Worm (Caenorhabditis elegans) whole organism, mixed stage, embryonic: ENCODE results near the gene exh-1.

ENCODE experiments used
- M03D4.4 ChIP-seq: sonication (generic microtip); optimal IDR thresholded peaks from 2 replicates; lab custom pipeline; 2017; ENCODE audit warnings: mild to moderate bottlenecking, missing genetic modification characterization, missing compliant biosample characterization
- bed-3 ChIP-seq: fragments of 200-800 bp; sonication (Bioruptor generic); optimal IDR thresholded peaks from 3 replicates; lab custom pipeline; 2018; ENCODE audit warnings: mild to moderate bottlenecking, missing genetic modification characterization, moderate library complexity, missing compliant biosample characterization
- ceh-83 ChIP-seq: fragments of 200-800 bp; sonication (Bioruptor generic); optimal IDR thresholded peaks from 2 replicates; lab custom pipeline; 2018; ENCODE audit warnings: mild to moderate bottlenecking, missing genetic modification characterization, missing compliant biosample characterization
- ces-1 ChIP-seq: fragments of 150-350 bp; optimal IDR thresholded peaks from 2 replicates; lab custom pipeline; 2014; ENCODE audit warnings: missing biosample characterization, missing genetic modification reagents, missing genetic modification characterization
- cnd-1 ChIP-seq: fragments of 200-800 bp; sonication (Bioruptor generic); optimal IDR thresholded peaks from 2 replicates; lab custom pipeline; 2018; ENCODE audit warnings: mild to moderate bottlenecking, missing genetic modification characterization, missing compliant biosample characterization
- flh-1 ChIP-seq: fragments of 200-800 bp; sonication (Bioruptor generic); optimal IDR thresholded peaks from 2 replicates; lab custom pipeline; 2018; ENCODE audit warnings: mild to moderate bottlenecking, missing genetic modification characterization, moderate library complexity, missing compliant biosample characterization
- hlh-1 ChIP-seq: fragments of 150-350 bp; optimal IDR thresholded peaks from 2 replicates; lab custom pipeline; 2014; ENCODE audit warnings: missing biosample characterization, missing genetic modification reagents, missing genetic modification characterization
- lin-13 ChIP-seq: fragments of 150-350 bp; optimal IDR thresholded peaks from 2 replicates; lab custom pipeline; 2014; ENCODE audit warnings: missing biosample characterization, missing genetic modification characterization
- lin-32 ChIP-seq: fragments of 200-800 bp; sonication (Bioruptor generic); optimal IDR thresholded peaks from 2 replicates; lab custom pipeline; 2018; ENCODE audit warnings: mild to moderate bottlenecking, missing genetic modification characterization, missing compliant biosample characterization
- lsy-2 ChIP-seq: fragments of 150-350 bp; optimal IDR thresholded peaks from 2 replicates; lab custom pipeline; 2014; ENCODE audit warnings: missing biosample characterization, missing genetic modification characterization
- mab-5 ChIP-seq: fragments of 150-350 bp; optimal IDR thresholded peaks from 2 replicates; lab custom pipeline; 2014; ENCODE audit warnings: missing biosample characterization, missing genetic modification characterization
- mls-2 ChIP-seq: sonication (generic microtip); optimal IDR thresholded peaks from 2 replicates; lab custom pipeline; 2016; ENCODE audit warnings: mild to moderate bottlenecking, missing genetic modification characterization, moderate library complexity, missing compliant biosample characterization
- nhr-12 ChIP-seq: fragments of 150-350 bp; optimal IDR thresholded peaks from 2 replicates; lab custom pipeline; 2014; ENCODE audit warnings: missing biosample characterization, missing genetic modification characterization
- nhr-237 ChIP-seq: fragments of 150-350 bp; optimal IDR thresholded peaks from 2 replicates; lab custom pipeline; 2014; ENCODE audit warnings: missing biosample characterization, missing genetic modification characterization
- nhr-28 ChIP-seq: fragments of 150-350 bp; optimal IDR thresholded peaks from 2 replicates; lab custom pipeline; 2014; ENCODE audit warnings: missing biosample characterization, missing genetic modification characterization
- pha-4 ChIP-seq: fragments of 150-350 bp; optimal IDR thresholded peaks from 2 replicates; lab custom pipeline; 2018; ENCODE audit warnings: missing biosample characterization, missing genetic modification reagents, missing genetic modification characterization
- snpc-4 ChIP-seq: fragments of 150-350 bp; optimal IDR thresholded peaks from 2 replicates; lab custom pipeline; 2014; ENCODE audit warnings: missing biosample characterization, missing genetic modification characterization
- tbx-8 ChIP-seq: fragments of 200-800 bp; sonication (Bioruptor generic); optimal IDR thresholded peaks from 2 replicates; lab custom pipeline; 2018; ENCODE audit warnings: mild to moderate bottlenecking, missing genetic modification characterization, moderate library complexity, missing compliant biosample characterization
- unc-120 ChIP-seq: sonication (generic microtip); optimal IDR thresholded peaks from 2 replicates; lab custom pipeline; 2017; ENCODE audit warnings: missing genetic modification characterization, missing compliant biosample characterization; ENCODE audit not compliant: poor library complexity, severe bottlenecking
- unc-39 ChIP-seq: fragments of 150-350 bp; optimal IDR thresholded peaks from 2 replicates; lab custom pipeline; 2014; ENCODE audit warnings: missing biosample characterization, missing genetic modification characterization
- zip-8 ChIP-seq: fragments of 150-350 bp; optimal IDR thresholded peaks from 2 replicates; lab custom pipeline; 2014; ENCODE audit warnings: missing biosample characterization, missing genetic modification characterization

Gene exh-1

ce11 chrV:3200323-3200722, 43.4 kb downstream of the exh-1 start, which contains the start of gene K08D9.4:
Gene K08D9.4 (minus strand): TSS chrV:3200423.
- no peak for TF ChIP-seq nhr-28 (tag; lab: Kevin White, UChicago)
- no peak for TF ChIP-seq lin-13 (tag; lab: Kevin White, UChicago)
- TF ChIP-seq pha-4 = no peak
- no peak for TF ChIP-seq ces-1 (GFP tag; lab: Kevin White, UChicago)
- no peak for TF ChIP-seq mab-5
- no peak for TF ChIP-seq bed-3 (GFP tag; lab: Kevin White, UChicago)
- no peak for TF ChIP-seq zip-8 (tag; lab: Kevin White, UChicago)

- TF ChIP-seq hlh-1 (tag; lab: Kevin White, UChicago) (no peak), nhr-237 (tag; lab: Kevin White, UChicago) (no peak), lsy-2 (tag; lab: Kevin White, UChicago) (no peak), ceh-83 (GFP tag; lab: Kevin White, UChicago) (no peak), flh-1 (no peak), mls-2 (tag; lab: Kevin White, UChicago) (no peak), snpc-4 (tag; lab: Kevin White, UChicago) (no peak), cnd-1 (tag; lab: Kevin White, UChicago) (no peak), lin-13 (tag; lab: Kevin White, UChicago) (no peak), nhr-12 (tag; lab: Kevin White, UChicago) (no peak), M03D4.4 (tag; lab: Kevin White, UChicago) (no peak), lin-32 (GFP tag; lab: Kevin White, UChicago) (no peak), nhr-28 (tag; lab: Kevin White, UChicago) (no peak), tbx-8 (GFP tag; lab: Kevin White, UChicago) (no peak), unc-120 (tag; lab: Kevin White, UChicago) (no peak), bed-3 (GFP tag; lab: Kevin White, UChicago) (no peak), unc-39 (tag; lab: Kevin White, UChicago) (no peak)
Measured at ce11 chrV:3204433-3204832, 47.5 kb downstream of the exh-1 start.
